Fruit fly (Drosophila melanogaster): ENCODE measurements around the gene Hel89B.

Gene Hel89B

dm6 chr3R:15925939-15926338, 47.2 kb upstream of the Hel89B start (continued):
- TF ChIP-seq Pdp1 (GFP tag; optimal IDR thresholded peaks at IDR 0.05) (no peak), sima (GFP tag; optimal IDR thresholded peaks at IDR 0.05) (no peak), Trl (optimal IDR thresholded peaks at IDR 0.05) (no peak), Trl (GFP tag; optimal IDR thresholded peaks at IDR 0.05) (no peak), CG12744 (GFP tag; optimal IDR thresholded peaks at IDR 0.05) (no peak), danr (GFP tag; IDR thresholded peaks at IDR 0.05) (no peak), CG32772 (GFP tag; IDR thresholded peaks at IDR 0.05) (no peak), CG1602 (GFP tag; optimal IDR thresholded peaks at IDR 0.05) (no peak), D19B (GFP tag; optimal IDR thresholded peaks at IDR 0.05) (no peak), Ptx1 (GFP tag; IDR thresholded peaks at IDR 0.05) (no peak), tin (GFP tag; optimal IDR thresholded peaks at IDR 0.05) (no peak), salm (tag; optimal IDR thresholded peaks at IDR 0.05) (no peak), z (GFP tag; IDR thresholded peaks at IDR 0.05) (no peak), nmo (GFP tag; optimal IDR thresholded peaks at IDR 0.05) (no peak), CG7928 (GFP tag; optimal IDR thresholded peaks at IDR 0.05) (no peak), Dref (GFP tag; IDR thresholded peaks at IDR 0.05) (no peak), rib (GFP tag; IDR thresholded peaks at IDR 0.05) (no peak), Blimp-1 (GFP tag; optimal IDR thresholded peaks at IDR 0.05) (no peak), ems (GFP tag; optimal IDR thresholded peaks at IDR 0.05) (no peak), Rfx (GFP tag; IDR thresholded peaks at IDR 0.05) (peak; percentile 7; the same call in 1 of the 2 replicates), pb (GFP tag; optimal IDR thresholded peaks at IDR 0.05) (no peak), hb (GFP tag; IDR thresholded peaks at IDR 0.05; ENCODE audit: partially characterized antibody) (no peak), odd (GFP tag; optimal IDR thresholded peaks at IDR 0.05) (peak; percentile 10), crc (GFP tag; optimal IDR thresholded peaks at IDR 0.05) (no peak), ranshi (GFP tag; IDR thresholded peaks at IDR 0.05) (no peak), CG1792 (GFP tag; optimal IDR thresholded peaks at IDR 0.05) (no peak), vnd (GFP tag; IDR thresholded peaks at IDR 0.05; ENCODE audit: partially characterized antibody) (no peak), Hr39 (optimal IDR thresholded peaks at IDR 0.05) (no peak), CG17568 (GFP tag; optimal IDR thresholded peaks at IDR 0.05) (peak; percentile 6), CG7963 (GFP tag; IDR thresholded peaks at IDR 0.05; ENCODE audit: partially characterized antibody) (no peak), CG10209 (GFP tag; optimal IDR thresholded peaks at IDR 0.05) (no peak), CG3838 (GFP tag; optimal IDR thresholded peaks at IDR 0.05) (no peak), Med (GFP tag) (peak; percentile 76), hth (optimal IDR thresholded peaks at IDR 0.05) (no peak), HmgD (GFP tag; optimal IDR thresholded peaks at IDR 0.05) (no peak), Atf3 (GFP tag; optimal IDR thresholded peaks at IDR 0.05) (no peak), CG11695 (GFP tag; IDR thresholded peaks at IDR 0.05) (no peak), ATbp (GFP tag; optimal IDR thresholded peaks at IDR 0.05) (peak; percentile 64), CTCF (GFP tag; optimal IDR thresholded peaks at IDR 0.05) (no peak), Sox102F (GFP tag; optimal IDR thresholded peaks at IDR 0.05) (peak; percentile 23), nerfin-2 (GFP tag; IDR thresholded peaks at IDR 0.05; ENCODE audit: partially characterized antibody) (no peak), CG18476 (GFP tag; optimal IDR thresholded peaks at IDR 0.05) (no peak), CG13296 (GFP tag; optimal IDR thresholded peaks at IDR 0.05) (no peak), ind (GFP tag; optimal IDR thresholded peaks at IDR 0.05) (no peak), knrl (GFP tag; IDR thresholded peaks at IDR 0.05; ENCODE audit: partially characterized antibody) (no peak), HmgZ (tag; optimal IDR thresholded peaks at IDR 0.05) (no peak), Xrp1 (GFP tag; IDR thresholded peaks at IDR 0.05) (no peak), CG16813 (GFP tag; IDR thresholded peaks at IDR 0.05; ENCODE audit: partially characterized antibody) (no peak), CG18599 (GFP tag; optimal IDR thresholded peaks at IDR 0.05) (no peak), CG8281 (tag; optimal IDR thresholded peaks at IDR 0.05) (no peak), CG32532 (GFP tag; IDR thresholded peaks at IDR 0.05) (no peak), cg (GFP tag; optimal IDR thresholded peaks at IDR 0.05) (no peak), nerfin-1 (tag; optimal IDR thresholded peaks at IDR 0.05) (no peak)
